Worm (Caenorhabditis elegans) whole organism, early embryonic: ENCODE data around the gene act-1.

Source experiments
- F13C5.2 ChIP-seq: sonication (generic microtip); optimal IDR thresholded peaks from 2 replicates; lab custom pipeline; 2017; ENCODE audit warnings: mild to moderate bottlenecking, missing genetic modification characterization, inconsistent platforms, missing compliant biosample characterization
- ama-1 ChIP-seq: fragments of 150-350 bp; optimal IDR thresholded peaks from 2 replicates; lab custom pipeline; 2014
- ceh-36 ChIP-seq: sonication (generic microtip); optimal IDR thresholded peaks from 2 replicates; lab custom pipeline; 2016; ENCODE audit warnings: missing genetic modification characterization, inconsistent platforms, missing compliant biosample characterization
- hmbx-1 ChIP-seq: sonication (generic microtip); optimal IDR thresholded peaks from 2 replicates; lab custom pipeline; 2016; ENCODE audit warnings: mild to moderate bottlenecking, missing genetic modification characterization, missing compliant biosample characterization
- pes-1 ChIP-seq: fragments of 200-800 bp; sonication (Bioruptor generic); IDR thresholded peaks from 2 replicates; pipeline ENCODE4 v1.3.6; 2022; ENCODE audit warnings: missing genetic modification reagents, missing genetic modification characterization, missing compliant biosample characterization
- scrt-1 ChIP-seq: fragments of 200-800 bp; sonication (Bioruptor generic); IDR thresholded peaks from 2 replicates; pipeline ENCODE4 v1.3.6; 2022; ENCODE audit warnings: missing genetic modification characterization, missing compliant biosample characterization

ce11 chrV:11057043-11057442 lies 23.8 kb upstream of the act-1 start, which contains the start of gene srh-75:
- no peak for TF ChIP-seq hmbx-1 (tag; lab: Kevin White, UChicago)
- TF ChIP-seq F13C5.2: no peak
- TF ChIP-seq ama-1 (lab: Kevin White, UChicago): no peak
- no peak for TF ChIP-seq pes-1 (GFP tag; lab: Robert Waterston, UW)
- TF ChIP-seq ceh-36: no peak
- TF ChIP-seq scrt-1 (GFP tag; lab: Robert Waterston, UW): no peak
